Fruit fly (Drosophila melanogaster): ENCODE measurements around the gene CG11583.
A peak's percentile ranks its signal among the peaks of the same experiment; 100 is the strongest.

dm6 chr3L:4263502-4263901 is 19.1 kb downstream of the CG11583 start, which contains the start of gene CG1273:
- TF ChIP-seq ci (GFP tag; IDR thresholded peaks at IDR 0.05) (0 out of 3 replicates have a peak, but pooled peaks have one; percentile 9), ranshi (GFP tag; IDR thresholded peaks at IDR 0.05) (no peak)
